Fruit fly (Drosophila melanogaster): ENCODE results near the gene pigs.

Gene pigs

DNA sequence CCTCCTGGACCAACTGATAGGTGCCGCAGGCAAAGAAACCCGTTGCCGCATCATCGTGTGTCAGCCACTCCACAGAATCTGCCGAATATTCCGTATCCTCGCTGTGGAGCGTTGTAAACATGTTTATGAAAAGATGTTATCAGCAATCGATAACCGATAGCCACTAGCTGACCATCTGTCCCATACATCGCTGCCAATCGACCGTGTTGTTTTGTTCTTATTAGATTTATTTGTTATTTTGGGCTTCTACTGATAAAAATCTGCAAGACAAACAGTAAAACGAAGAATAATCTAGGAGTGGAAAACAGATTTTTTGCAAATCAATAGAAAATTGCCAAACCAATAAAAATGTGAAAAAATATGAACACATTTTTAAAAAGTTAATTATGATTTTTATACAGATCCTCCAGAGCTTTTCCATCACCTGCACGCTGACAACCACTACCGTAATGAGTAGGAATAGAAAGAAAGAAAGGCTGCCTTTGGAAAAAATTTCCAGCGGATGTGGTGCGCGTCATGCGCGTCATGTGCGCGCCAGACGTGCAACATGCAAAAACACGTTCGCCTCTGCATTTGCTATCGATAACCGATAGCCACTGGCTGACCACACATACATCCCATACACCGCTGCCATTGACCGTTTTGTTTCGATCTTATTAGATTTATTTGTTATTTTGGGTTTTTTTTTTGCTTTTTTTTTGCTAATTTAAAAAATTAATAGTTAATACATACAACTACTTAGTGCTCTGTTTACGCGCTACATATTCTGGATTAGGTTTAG, 88.9 kb downstream of the pigs start, which contains the start of gene CG3184:
Gene CG3184, minus strand, starts transcription at position 155 of the 781 bp plus-strand sequence.
- no peak for TF ChIP-seq Sin3A (optimal IDR thresholded peaks at IDR 0.05)
- no peak for TF ChIP-seq psq (optimal IDR thresholded peaks at IDR 0.05)
- TF ChIP-seq ttk (optimal IDR thresholded peaks at IDR 0.05) = no peak
- TF ChIP-seq Myc (optimal IDR thresholded peaks at IDR 0.05) = no peak
- no peak for TF ChIP-seq insv (optimal IDR thresholded peaks at IDR 0.05)
- no peak for TF ChIP-seq h (optimal IDR thresholded peaks at IDR 0.05)

DNA sequence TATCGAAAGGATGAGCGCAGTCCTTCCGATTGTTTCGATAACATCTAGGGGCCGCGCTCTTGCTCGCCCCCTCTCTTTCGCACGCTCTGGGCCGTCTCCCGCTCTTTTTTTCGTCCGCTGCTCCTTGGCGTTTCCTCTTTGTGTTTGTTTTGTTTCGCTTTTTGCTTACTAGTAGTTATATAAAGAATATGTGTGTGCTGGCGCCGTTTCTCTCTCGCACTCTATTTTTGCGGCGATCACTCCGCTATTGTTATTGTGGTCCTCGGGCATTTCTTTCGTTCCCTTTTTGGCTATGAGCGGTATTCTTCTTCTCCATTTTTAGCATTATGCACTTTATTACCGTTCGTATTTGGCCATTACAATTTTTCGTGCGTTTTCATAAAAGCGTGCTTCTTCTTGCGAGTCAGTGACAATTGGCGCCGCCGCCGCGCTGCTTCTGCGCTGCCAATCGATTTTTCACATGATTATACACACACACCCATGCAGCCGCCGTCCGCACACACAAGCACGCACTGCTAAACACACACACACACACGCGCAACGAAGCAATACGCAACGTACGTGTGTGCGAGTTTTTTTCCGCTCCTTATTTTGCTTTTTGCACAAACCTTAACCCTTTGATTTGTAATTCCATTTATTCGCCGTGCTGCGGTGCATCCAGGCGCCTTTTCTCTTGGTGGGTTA, 94.4 kb downstream of the pigs start:
- TF ChIP-seq Myc (optimal IDR thresholded peaks at IDR 0.05) (no peak), h (optimal IDR thresholded peaks at IDR 0.05) (no peak), Sin3A (optimal IDR thresholded peaks at IDR 0.05) (no peak), insv (optimal IDR thresholded peaks at IDR 0.05) (no peak), ttk (optimal IDR thresholded peaks at IDR 0.05) (no peak), psq (optimal IDR thresholded peaks at IDR 0.05) (no peak)

DNA sequence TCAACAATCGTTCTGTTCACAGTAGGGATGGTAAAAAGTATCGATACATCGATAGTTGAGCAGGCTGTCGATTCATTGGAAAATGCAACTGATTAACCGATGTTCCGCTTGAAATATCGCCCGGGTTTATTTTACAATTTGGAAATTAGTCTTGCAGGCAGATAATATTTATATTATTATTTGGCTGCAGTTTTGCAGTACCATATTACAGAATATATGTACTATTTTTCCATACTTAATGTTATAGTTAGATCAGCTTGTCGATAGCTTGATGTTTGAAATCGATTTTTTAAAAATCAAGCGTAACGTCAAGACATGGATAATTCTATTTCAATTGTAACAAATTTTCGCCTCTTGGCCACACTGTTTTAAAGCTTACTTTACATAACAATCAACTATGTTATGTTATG, 95.1 kb downstream of the pigs start, which contains the start of gene CG14442:
Gene CG14442, minus strand, starts transcription at position 29 of the 410 bp plus-strand sequence.
- TF ChIP-seq Sin3A (optimal IDR thresholded peaks at IDR 0.05) (no peak), h (optimal IDR thresholded peaks at IDR 0.05) (no peak), insv (optimal IDR thresholded peaks at IDR 0.05) (no peak), Myc (optimal IDR thresholded peaks at IDR 0.05) (no peak), ttk (optimal IDR thresholded peaks at IDR 0.05) (no peak), psq (optimal IDR thresholded peaks at IDR 0.05) (no peak)

DNA sequence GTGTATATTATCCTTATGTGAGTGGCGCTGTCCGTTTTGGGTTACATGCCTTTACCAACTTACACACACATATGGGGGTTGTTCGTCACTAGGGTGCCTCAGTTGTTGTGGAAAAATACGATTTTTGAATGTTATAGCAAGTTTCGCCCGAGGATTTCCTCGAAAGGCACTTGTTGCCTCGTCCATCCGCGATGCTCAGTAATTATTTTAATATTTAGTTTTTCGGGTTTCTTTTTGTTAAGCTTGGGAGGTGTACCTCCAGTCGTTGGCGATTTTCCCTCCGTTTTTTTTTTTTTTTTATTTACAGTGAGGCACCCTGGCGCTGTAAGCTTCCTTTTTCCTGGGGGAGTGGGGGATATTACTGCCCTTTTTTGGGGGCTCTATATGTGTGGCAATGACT, 96.6 kb downstream of the pigs start:
- no peak for TF ChIP-seq insv (optimal IDR thresholded peaks at IDR 0.05)
- no peak for TF ChIP-seq psq (optimal IDR thresholded peaks at IDR 0.05)
- no peak for TF ChIP-seq h (optimal IDR thresholded peaks at IDR 0.05)
- TF ChIP-seq ttk (optimal IDR thresholded peaks at IDR 0.05) = no peak
- TF ChIP-seq Myc (optimal IDR thresholded peaks at IDR 0.05) = no peak
- no peak for TF ChIP-seq Sin3A (optimal IDR thresholded peaks at IDR 0.05)

DNA sequence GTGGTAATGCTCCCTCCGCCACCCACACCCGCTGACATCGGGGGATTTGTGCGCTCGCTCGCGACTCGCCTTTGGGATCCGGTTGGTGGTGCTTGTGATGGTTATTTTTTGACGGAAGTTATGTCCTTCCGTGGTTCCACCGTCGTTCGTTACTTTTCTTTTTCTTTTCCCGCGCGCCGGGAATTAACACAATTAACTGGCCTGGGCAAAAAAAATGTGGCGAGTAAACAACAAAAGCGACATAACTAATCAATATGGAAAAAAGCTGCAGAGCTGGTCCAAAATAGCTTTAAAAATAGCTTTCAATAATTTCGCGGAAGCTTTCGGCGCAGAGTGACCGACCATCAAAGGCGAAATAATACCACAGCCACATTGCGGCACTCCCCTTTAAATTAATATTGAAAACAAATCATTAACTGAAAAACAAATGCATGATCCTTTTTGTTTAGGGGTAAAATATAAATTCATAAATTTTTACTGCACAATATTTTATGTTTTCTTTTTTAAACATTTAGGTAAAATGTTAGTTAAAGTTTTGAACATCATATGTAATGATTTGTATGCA, 98.5 kb downstream of the pigs start, which contains the start of gene CG14440:
Gene CG14440, minus strand, starts transcription at position 320 of the 565 bp plus-strand sequence.
- TF ChIP-seq Sin3A (optimal IDR thresholded peaks at IDR 0.05) = no peak
- TF ChIP-seq ttk (optimal IDR thresholded peaks at IDR 0.05) = no peak
- TF ChIP-seq insv (optimal IDR thresholded peaks at IDR 0.05) = no peak

DNA sequence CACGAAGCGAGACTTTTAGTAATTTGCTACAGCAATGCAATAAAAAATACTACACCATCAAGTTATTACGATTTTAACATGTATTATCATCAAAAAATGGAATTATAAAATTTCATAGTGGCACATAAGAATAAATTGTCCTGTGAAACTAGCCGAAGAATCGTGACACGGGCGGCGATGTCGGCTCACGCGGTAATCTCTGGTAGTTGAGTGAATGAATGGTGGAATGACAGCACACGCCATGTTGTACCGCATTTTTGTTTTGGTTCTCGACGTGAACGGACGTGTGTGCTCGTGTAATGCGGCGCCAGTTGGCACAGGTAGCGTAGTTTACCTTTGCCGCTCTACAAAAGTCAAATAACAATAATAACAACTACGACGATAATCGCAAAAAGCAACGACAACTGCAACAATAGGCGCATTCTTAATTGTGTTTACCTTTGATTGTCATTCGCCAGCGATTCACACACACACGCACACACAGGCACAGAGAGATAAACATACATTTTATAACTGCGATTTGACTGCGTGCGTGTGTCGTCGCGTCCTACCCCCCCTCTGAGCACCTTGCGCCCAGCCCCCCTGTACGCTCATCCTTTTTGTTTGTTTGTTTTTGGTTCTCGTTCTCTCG, 99.5 kb downstream of the pigs start, which contains the start of gene CG14441:
Gene CG14441, plus strand, starts transcription at position 254 of the 631 bp plus-strand sequence.
- TF ChIP-seq h (optimal IDR thresholded peaks at IDR 0.05) = no peak

DNA sequence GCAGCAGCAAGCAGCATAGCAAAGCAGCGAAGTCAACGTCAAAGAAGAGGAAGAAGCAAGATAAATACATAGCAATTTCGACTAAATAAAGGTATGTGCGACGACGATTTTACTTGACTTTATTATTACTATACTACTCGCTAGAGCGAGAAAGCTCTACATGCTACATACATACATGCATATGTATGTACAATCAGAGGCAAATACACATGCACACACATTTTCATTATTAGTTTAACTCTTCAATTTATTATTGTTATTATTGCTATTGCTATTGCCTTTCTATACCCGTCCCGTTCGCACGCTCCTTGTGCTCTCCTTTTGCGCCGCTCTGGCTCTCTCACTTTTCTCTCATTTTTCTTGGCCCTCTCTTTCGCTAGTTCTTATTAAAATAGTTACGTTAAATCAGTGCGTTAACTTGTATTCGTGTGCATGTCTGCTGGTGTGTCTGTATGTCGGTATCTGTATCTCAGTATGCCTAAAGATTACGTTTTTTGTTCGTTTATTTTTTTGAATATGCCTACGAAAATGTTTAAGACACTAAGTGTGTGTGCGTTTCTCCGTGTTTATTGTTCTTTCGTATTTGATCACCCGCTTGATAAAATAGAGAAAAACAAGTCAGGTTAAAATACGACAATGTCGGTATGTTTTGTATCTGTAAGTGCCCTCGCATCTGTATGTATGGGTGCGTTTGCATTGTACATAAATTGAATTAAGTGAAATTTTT, 100.6 kb downstream of the pigs start:
- no peak for TF ChIP-seq Sin3A (optimal IDR thresholded peaks at IDR 0.05)
- no peak for TF ChIP-seq h (optimal IDR thresholded peaks at IDR 0.05)
- no peak for TF ChIP-seq psq (optimal IDR thresholded peaks at IDR 0.05)
- TF ChIP-seq Myc (optimal IDR thresholded peaks at IDR 0.05) = no peak
- no peak for TF ChIP-seq ttk (optimal IDR thresholded peaks at IDR 0.05)
- TF ChIP-seq insv (optimal IDR thresholded peaks at IDR 0.05) = no peak

DNA sequence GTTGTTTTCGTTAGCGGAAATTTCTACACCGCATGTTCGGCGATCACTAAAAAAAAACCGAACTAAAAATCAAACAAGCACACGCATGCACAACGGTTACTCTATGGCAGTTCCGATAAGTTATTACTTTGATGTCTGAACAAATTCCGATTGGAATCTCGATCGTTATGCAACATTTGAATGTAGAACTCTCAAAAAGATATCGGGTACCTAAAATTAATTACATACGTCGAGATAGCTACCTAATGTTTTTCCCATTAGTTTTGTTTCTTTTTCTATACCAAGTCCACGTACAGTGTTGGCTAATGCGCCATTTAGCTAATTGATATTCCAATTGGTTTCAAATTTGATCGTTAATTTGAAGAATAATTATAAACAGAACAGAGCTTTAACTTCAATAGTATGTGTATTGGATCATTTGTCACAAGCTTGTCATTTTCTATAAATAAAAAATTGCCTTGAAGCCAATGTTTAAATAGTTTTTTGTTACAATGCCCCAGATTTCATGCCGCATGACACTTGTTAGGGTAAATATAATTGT, 101.2 kb downstream of the pigs start:
- no peak for TF ChIP-seq insv (optimal IDR thresholded peaks at IDR 0.05)
- no peak for TF ChIP-seq h (optimal IDR thresholded peaks at IDR 0.05)
- TF ChIP-seq Sin3A (optimal IDR thresholded peaks at IDR 0.05) = no peak
- no peak for TF ChIP-seq psq (optimal IDR thresholded peaks at IDR 0.05)
- TF ChIP-seq ttk (optimal IDR thresholded peaks at IDR 0.05) = no peak
- no peak for TF ChIP-seq Myc (optimal IDR thresholded peaks at IDR 0.05)

DNA sequence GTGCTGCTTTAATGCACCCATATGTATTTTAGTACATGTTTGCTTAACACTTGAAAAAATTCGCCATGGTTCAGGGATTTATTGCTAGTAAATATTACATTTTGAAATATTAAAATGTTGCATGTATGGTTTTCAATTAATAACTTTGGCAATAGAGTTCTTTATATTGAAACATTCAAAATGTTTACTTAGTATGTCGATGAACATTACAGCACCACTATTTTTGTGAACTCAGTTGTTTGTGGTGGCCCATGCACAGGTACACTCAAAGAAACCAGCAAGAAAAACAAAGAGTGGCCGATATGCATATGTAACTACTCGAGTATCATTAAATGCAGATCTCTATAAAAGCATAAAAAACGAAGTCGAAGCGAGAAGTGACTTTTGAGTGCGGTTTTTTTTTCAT, 102.2 kb downstream of the pigs start:
- TF ChIP-seq psq (optimal IDR thresholded peaks at IDR 0.05) (no peak), insv (optimal IDR thresholded peaks at IDR 0.05) (no peak), ttk (optimal IDR thresholded peaks at IDR 0.05) (no peak), Sin3A (optimal IDR thresholded peaks at IDR 0.05) (no peak), h (optimal IDR thresholded peaks at IDR 0.05) (no peak)

DNA sequence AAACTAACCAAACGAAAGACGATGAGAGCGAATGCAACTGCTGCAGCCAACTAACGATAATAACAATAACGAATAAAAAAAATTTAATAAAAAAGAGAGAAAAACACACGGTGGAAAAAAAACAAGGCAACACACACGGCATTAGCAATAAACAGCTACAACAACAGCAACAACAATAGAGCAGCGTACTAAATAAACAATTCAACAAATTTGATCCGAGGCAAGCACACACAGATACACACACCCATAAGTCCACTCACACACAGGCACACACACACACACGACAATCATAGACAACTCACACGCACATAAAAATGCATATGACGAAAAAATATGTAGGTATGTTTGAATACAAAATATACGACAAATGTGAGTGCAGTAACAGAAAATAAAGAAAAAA, 102.7 kb downstream of the pigs start:
- TF ChIP-seq ttk (optimal IDR thresholded peaks at IDR 0.05) (no peak), Sin3A (optimal IDR thresholded peaks at IDR 0.05) (no peak), psq (optimal IDR thresholded peaks at IDR 0.05) (no peak), Myc (optimal IDR thresholded peaks at IDR 0.05) (no peak)

Measured in Kc167 (cell line).